Worm (Caenorhabditis elegans) whole organism, L2 larva: ENCODE results near the gene srg-40.

Experiments used
- aly-2 ChIP-seq: fragments of 150-350 bp; optimal IDR thresholded peaks from 2 replicates; lab custom pipeline; 2014; ENCODE audit warnings: missing biosample characterization, missing genetic modification characterization
- ama-1 ChIP-seq: fragments of 150-350 bp; optimal IDR thresholded peaks from 2 replicates; lab custom pipeline; 2018; ENCODE audit warnings: inconsistent platforms
- blmp-1 ChIP-seq: sonication (generic microtip); optimal IDR thresholded peaks from 2 replicates; lab custom pipeline; 2017; ENCODE audit warnings: missing genetic modification characterization, mild to moderate bottlenecking, missing compliant biosample characterization, antibody characterized with exemption, moderate library complexity; ENCODE audit not compliant: insufficient read depth
- lin-13 ChIP-seq: fragments of 150-350 bp; optimal IDR thresholded peaks from 2 replicates; lab custom pipeline; 2014; ENCODE audit warnings: missing biosample characterization, missing genetic modification reagents, missing genetic modification characterization
- mdl-1 ChIP-seq, 2 experiments: fragments of 150-350 bp in 1 of 2; sonication (generic microtip) in 1 of 2; optimal IDR thresholded peaks; 2 replicates each; lab custom pipeline; 2017; ENCODE audit warnings: missing biosample characterization in 2 of 2, missing genetic modification characterization in 2 of 2
- nhr-237 ChIP-seq: fragments of 150-350 bp; optimal IDR thresholded peaks from 2 replicates; lab custom pipeline; 2014; ENCODE audit warnings: missing biosample characterization, missing genetic modification characterization
- nhr-25 ChIP-seq: fragments of 150-350 bp; sonication (generic microtip); optimal IDR thresholded peaks from 3 replicates; lab custom pipeline; 2014; ENCODE audit warnings: missing biosample characterization, missing genetic modification characterization
- sem-4 ChIP-seq: fragments of 150-350 bp; optimal IDR thresholded peaks from 2 replicates; lab custom pipeline; 2014; ENCODE audit warnings: missing biosample characterization, missing genetic modification reagents, missing genetic modification characterization
- unc-62 ChIP-seq: fragments of 150-350 bp; optimal IDR thresholded peaks from 2 replicates; lab custom pipeline; 2014; ENCODE audit warnings: missing biosample characterization, missing genetic modification reagents, missing genetic modification characterization
- zag-1 ChIP-seq: fragments of 150-350 bp; optimal IDR thresholded peaks from 2 replicates; lab custom pipeline; 2014; ENCODE audit warnings: missing biosample characterization, missing genetic modification characterization
- ztf-11 ChIP-seq: sonication (generic microtip); optimal IDR thresholded peaks from 2 replicates; lab custom pipeline; 2017; ENCODE audit warnings: missing biosample characterization, missing genetic modification characterization
- ztf-4 ChIP-seq: fragments of 150-350 bp; optimal IDR thresholded peaks from 2 replicates; lab custom pipeline; 2014; ENCODE audit warnings: missing biosample characterization, missing genetic modification characterization

- no peak for TF ChIP-seq mdl-1 (tag; optimal IDR thresholded peaks at IDR 0.05; lab: Kevin White, UChicago)
- no peak for TF ChIP-seq nhr-237 (tag; lab: Kevin White, UChicago)
- no peak for TF ChIP-seq ztf-11 (tag; lab: Kevin White, UChicago)
- TF ChIP-seq sem-4 (tag; lab: Kevin White, UChicago) = no peak
- no peak for TF ChIP-seq ztf-4 (tag; lab: Kevin White, UChicago)
- no peak for TF ChIP-seq ama-1 (lab: Kevin White, UChicago)
- no peak for TF ChIP-seq blmp-1 (tag; lab: Kevin White, UChicago)
- no peak for TF ChIP-seq nhr-25
- TF ChIP-seq lin-13 (GFP tag; lab: Kevin White, UChicago) = no peak
- TF ChIP-seq zag-1 (tag; lab: Kevin White, UChicago) = no peak
- no peak for TF ChIP-seq unc-62
- no peak for TF ChIP-seq aly-2 (tag; lab: Kevin White, UChicago)
Observed at ce11 chrV:11131801-11132200, 32.6 kb downstream of the srg-40 start.
